Fruit fly (Drosophila melanogaster) S2 (cell line): ENCODE measurements around the gene Rhp.
"Not testable (repeated sequence)": the region's sequence is repeated elsewhere in the genome, so short reads cannot be mapped to it uniquely, and the experiment has no call there.

Experiments
- CG8478 ChIP-seq: fragments of >200 bp; optimal IDR thresholded peaks from 2 replicates; lab custom pipeline; 2018
- CTCF ChIP-seq, 2 experiments: fragments of >200 bp; optimal IDR thresholded peaks; 2 replicates each; lab custom pipeline; 2018

dm6 chrX:15795951-15796443 lies 7.3 kb downstream of the Rhp start, which contains the start of gene sordd1:
- not testable (repeated sequence) for TF ChIP-seq CTCF (optimal IDR thresholded peaks at IDR 0.05; lab: Kevin White, UChicago); CG8478
